Fruit fly (Drosophila melanogaster) whole organism, embryonic: ENCODE data around the gene MESR6.

ENCODE experiments used
- Adf1 ChIP-seq: fragments of 200-800 bp; sonication (Bioruptor generic); IDR thresholded peaks from 2 replicates; pipeline ENCODE4 v1.3.6; 2022; ENCODE audit warnings: missing biosample characterization, missing genetic modification characterization
- Awh ChIP-seq: fragments of 200-800 bp; sonication (Bioruptor generic); IDR thresholded peaks from 2 replicates; pipeline ENCODE4, ENCODE4 v1.3.6; 2022; ENCODE audit warnings: missing biosample characterization, missing genetic modification characterization
- Bteb2 ChIP-seq: fragments of 200-800 bp; sonication (Bioruptor generic); optimal IDR thresholded peaks from 2 replicates; lab custom pipeline; 2016; ENCODE audit warnings: missing biosample characterization, missing genetic modification characterization
- CG10366 ChIP-seq: fragments of 200-800 bp; sonication (Bioruptor generic); IDR thresholded peaks from 2 replicates; pipeline ENCODE4 v1.3.6; 2022; ENCODE audit warnings: missing biosample characterization, missing genetic modification characterization
- CG11504 ChIP-seq: fragments of 200-800 bp; sonication (Bioruptor generic); optimal IDR thresholded peaks from 3 replicates; lab custom pipeline; 2019; ENCODE audit warnings: missing biosample characterization, mild to moderate bottlenecking, missing genetic modification characterization, moderate library complexity
- CG12219 ChIP-seq: fragments of 200-800 bp; sonication (Bioruptor generic); optimal IDR thresholded peaks from 3 replicates; lab custom pipeline; 2018; ENCODE audit warnings: missing biosample characterization, mild to moderate bottlenecking, missing genetic modification characterization
- CG13624 ChIP-seq: fragments of 200-800 bp; sonication (Bioruptor generic); optimal IDR thresholded peaks from 2 replicates; lab custom pipeline; 2016; ENCODE audit warnings: missing biosample characterization, missing genetic modification characterization
- CG31365 ChIP-seq: fragments of 200-800 bp; sonication (Bioruptor generic); optimal IDR thresholded peaks from 2 replicates; lab custom pipeline; 2018; ENCODE audit warnings: missing biosample characterization, mild to moderate bottlenecking, missing genetic modification characterization
- CG31388 ChIP-seq: fragments of 200-800 bp; sonication (Bioruptor generic); optimal IDR thresholded peaks from 2 replicates; lab custom pipeline; 2016; ENCODE audit warnings: missing biosample characterization, missing genetic modification characterization
- CG3281 ChIP-seq: fragments of 200-800 bp; sonication (Bioruptor generic); optimal IDR thresholded peaks from 3 replicates; lab custom pipeline; 2017; ENCODE audit warnings: missing biosample characterization, mild to moderate bottlenecking, missing genetic modification characterization
- CG4617 ChIP-seq: fragments of 200-800 bp; sonication (Bioruptor generic); optimal IDR thresholded peaks from 3 replicates; lab custom pipeline; 2016; ENCODE audit warnings: missing biosample characterization, missing genetic modification characterization, borderline replicate concordance
- CG5245 ChIP-seq: fragments of 200-800 bp; sonication (Bioruptor generic); optimal IDR thresholded peaks from 3 replicates; lab custom pipeline; 2016; ENCODE audit warnings: missing biosample characterization, missing genetic modification characterization
- CG6683 ChIP-seq: fragments of 200-800 bp; sonication (Bioruptor generic); optimal IDR thresholded peaks from 2 replicates; lab custom pipeline; 2017; ENCODE audit warnings: missing biosample characterization, mild to moderate bottlenecking, missing genetic modification characterization, missing genetic modification reagents
- CG7928 ChIP-seq: fragments of 200-800 bp; sonication (Bioruptor generic); optimal IDR thresholded peaks from 2 replicates; lab custom pipeline; 2017; ENCODE audit warnings: missing biosample characterization, mild to moderate bottlenecking, missing genetic modification characterization
- CG7987 ChIP-seq: fragments of 200-800 bp; sonication (Bioruptor generic); optimal IDR thresholded peaks from 2 replicates; lab custom pipeline; 2018; ENCODE audit warnings: missing biosample characterization, mild to moderate bottlenecking, missing genetic modification characterization, moderate library complexity
- CG8290 ChIP-seq, 3 experiments: fragments of 200-800 bp; sonication (Bioruptor generic); optimal IDR thresholded peaks; 2 replicates each; lab custom pipeline; 2016 to 2019; ENCODE audit warnings: missing biosample characterization in 3 of 3, missing genetic modification characterization in 3 of 3, mild to moderate bottlenecking in 2 of 3, moderate library complexity in 1 of 3
- CG8359 ChIP-seq: fragments of 200-800 bp; sonication (Bioruptor generic); optimal IDR thresholded peaks from 2 replicates; lab custom pipeline; 2017; ENCODE audit warnings: missing biosample characterization, mild to moderate bottlenecking, missing genetic modification characterization, borderline replicate concordance
- Deaf1 ChIP-seq: fragments of 200-800 bp; optimal IDR thresholded peaks from 3 replicates; lab custom pipeline; 2019; ENCODE audit warnings: missing biosample characterization, mild to moderate bottlenecking, missing genetic modification characterization, moderate library complexity
- E2f2 ChIP-seq: fragments of 200-800 bp; sonication (Bioruptor generic); IDR thresholded peaks from 2 replicates; pipeline ENCODE4 v1.3.6; 2022; ENCODE audit warnings: missing biosample characterization, missing genetic modification characterization
- Ets65A ChIP-seq: fragments of 200-800 bp; sonication (Bioruptor generic); peaks from one replicate; lab custom pipeline; 2016; ENCODE audit warnings: missing biosample characterization, missing genetic modification characterization
- Fer1 ChIP-seq: fragments of 200-800 bp; sonication (Bioruptor generic); optimal IDR thresholded peaks from 2 replicates; lab custom pipeline; 2017; ENCODE audit warnings: missing biosample characterization, mild to moderate bottlenecking, missing genetic modification characterization
- HLHmδ ChIP-seq: fragments of 200-800 bp; sonication (Bioruptor generic); optimal IDR thresholded peaks from 2 replicates; lab custom pipeline; 2018; ENCODE audit warnings: missing biosample characterization, mild to moderate bottlenecking, missing genetic modification characterization, moderate library complexity
- Hey ChIP-seq: fragments of 200-800 bp; sonication (Bioruptor generic); optimal IDR thresholded peaks from 3 replicates; lab custom pipeline; 2018; ENCODE audit warnings: missing biosample characterization, mild to moderate bottlenecking, missing genetic modification characterization
- Hmr ChIP-seq: fragments of 200-800 bp; sonication (Bioruptor generic); optimal IDR thresholded peaks from 3 replicates; lab custom pipeline; 2017; ENCODE audit warnings: mild to moderate bottlenecking, missing biosample characterization, missing genetic modification reagents, missing genetic modification characterization
- Hr39 ChIP-seq: fragments of >200 bp; optimal IDR thresholded peaks from 2 replicates; lab custom pipeline; 2017
- Myb ChIP-seq: fragments of 200-800 bp; sonication (Bioruptor generic); optimal IDR thresholded peaks from 2 replicates; lab custom pipeline; 2016; ENCODE audit warnings: missing biosample characterization, missing genetic modification characterization
- NC2α ChIP-seq: fragments of 200-800 bp; sonication (Bioruptor generic); optimal IDR thresholded peaks from 2 replicates; lab custom pipeline; 2016; ENCODE audit warnings: missing biosample characterization, missing genetic modification characterization
- Ravus ChIP-seq: fragments of 200-800 bp; sonication (Bioruptor generic); IDR thresholded peaks from 2 replicates; pipeline ENCODE4 v1.3.6; 2022; ENCODE audit warnings: missing biosample characterization, missing genetic modification characterization
- bbx ChIP-seq: fragments of 200-800 bp; sonication (Bioruptor generic); IDR thresholded peaks from 2 replicates; pipeline ENCODE4 v1.3.6; 2022; ENCODE audit warnings: missing biosample characterization, missing genetic modification characterization; ENCODE audit not compliant: partially characterized antibody
- bcd ChIP-seq: fragments of 200-800 bp; sonication (Bioruptor generic); optimal IDR thresholded peaks from 2 replicates; lab custom pipeline; 2017; ENCODE audit warnings: missing biosample characterization, mild to moderate bottlenecking, missing genetic modification characterization
- bsh ChIP-seq, 2 experiments: fragments of 200-800 bp; sonication (Bioruptor generic); optimal IDR thresholded peaks; 2 replicates each; lab custom pipeline; 2017 to 2018; ENCODE audit warnings: mild to moderate bottlenecking in 2 of 2, missing biosample characterization in 2 of 2, missing genetic modification characterization in 2 of 2, moderate library complexity in 1 of 2
- btn ChIP-seq: fragments of 200-800 bp; sonication (Bioruptor generic); optimal IDR thresholded peaks from 2 replicates; lab custom pipeline; 2016; ENCODE audit warnings: missing biosample characterization, missing genetic modification characterization
- chinmo ChIP-seq: fragments of 200-800 bp; sonication (Bioruptor generic); IDR thresholded peaks from 4 replicates; pipeline ENCODE4 v1.3.6; 2022; ENCODE audit warnings: missing biosample characterization, missing genetic modification characterization; ENCODE audit not compliant: partially characterized antibody
- cwo ChIP-seq: fragments of 200-800 bp; sonication (Bioruptor generic); optimal IDR thresholded peaks from 3 replicates; lab custom pipeline; 2017; ENCODE audit warnings: missing biosample characterization, missing genetic modification characterization, mild to moderate bottlenecking, moderate library complexity, missing genetic modification reagents
- disco-r ChIP-seq: fragments of 200-800 bp; sonication (Bioruptor generic); optimal IDR thresholded peaks from 2 replicates; lab custom pipeline; 2016; ENCODE audit warnings: missing biosample characterization, missing genetic modification characterization
- emc ChIP-seq: fragments of 200-800 bp; sonication (Bioruptor generic); optimal IDR thresholded peaks from 2 replicates; lab custom pipeline; 2016; ENCODE audit warnings: missing biosample characterization, missing genetic modification characterization
- fd102C ChIP-seq: fragments of 200-800 bp; sonication (Bioruptor generic); optimal IDR thresholded peaks from 2 replicates; lab custom pipeline; 2018; ENCODE audit warnings: missing biosample characterization, mild to moderate bottlenecking, missing genetic modification characterization, moderate library complexity
- fru ChIP-seq: fragments of >200 bp; optimal IDR thresholded peaks from 2 replicates; lab custom pipeline; 2017
- gcm2 ChIP-seq: fragments of 200-800 bp; sonication (Bioruptor generic); optimal IDR thresholded peaks from 2 replicates; lab custom pipeline; 2016; ENCODE audit warnings: missing biosample characterization, missing genetic modification characterization
- gro ChIP-seq: fragments of 200-800 bp; sonication (Bioruptor generic); optimal IDR thresholded peaks from 2 replicates; lab custom pipeline; 2016; ENCODE audit warnings: missing biosample characterization, missing genetic modification characterization
- jigr1 ChIP-seq: fragments of 200-800 bp; sonication (Bioruptor generic); IDR thresholded peaks from 3 replicates; pipeline ENCODE4 v1.3.6; 2022; ENCODE audit warnings: missing biosample characterization, missing genetic modification characterization
- jing ChIP-seq: fragments of 200-800 bp; sonication (Bioruptor generic); optimal IDR thresholded peaks from 2 replicates; lab custom pipeline; 2018; ENCODE audit warnings: missing biosample characterization, mild to moderate bottlenecking, missing genetic modification characterization
- pita ChIP-seq: fragments of 200-800 bp; sonication (Bioruptor generic); optimal IDR thresholded peaks from 2 replicates; lab custom pipeline; 2017; ENCODE audit warnings: missing biosample characterization, mild to moderate bottlenecking, missing genetic modification characterization
- ro ChIP-seq: fragments of 200-800 bp; sonication (Bioruptor generic); IDR thresholded peaks from 2 replicates; pipeline ENCODE4 v1.3.6; 2022; ENCODE audit warnings: missing biosample characterization, missing genetic modification characterization
- run ChIP-seq: fragments of 200-800 bp; sonication (Bioruptor generic); optimal IDR thresholded peaks from 3 replicates; lab custom pipeline; 2018; ENCODE audit warnings: missing biosample characterization, mild to moderate bottlenecking, missing genetic modification characterization
- seq ChIP-seq: fragments of 200-800 bp; sonication (Bioruptor generic); IDR thresholded peaks from 2 replicates; pipeline ENCODE4 v1.3.6; 2022; ENCODE audit warnings: missing biosample characterization, missing genetic modification characterization
- tgo ChIP-seq: fragments of 200-800 bp; sonication (Bioruptor generic); IDR thresholded peaks from 3 replicates; pipeline ENCODE4 v1.3.6; 2022; ENCODE audit warnings: missing biosample characterization, missing genetic modification characterization
- tx ChIP-seq: fragments of 200-800 bp; sonication (Bioruptor generic); optimal IDR thresholded peaks from 2 replicates; lab custom pipeline; 2016; ENCODE audit warnings: missing biosample characterization, missing genetic modification characterization
- unc-4 ChIP-seq: fragments of 200-800 bp; sonication (Bioruptor generic); IDR thresholded peaks from 2 replicates; pipeline ENCODE4 v1.3.6; 2022; ENCODE audit warnings: missing biosample characterization, missing genetic modification characterization; ENCODE audit not compliant: partially characterized antibody
- unpg ChIP-seq: fragments of 200-800 bp; sonication (Bioruptor generic); optimal IDR thresholded peaks from 3 replicates; lab custom pipeline; 2018; ENCODE audit warnings: missing biosample characterization, mild to moderate bottlenecking, missing genetic modification characterization, moderate library complexity
- zen2 ChIP-seq: fragments of 200-800 bp; sonication (Bioruptor generic); IDR thresholded peaks from 3 replicates; pipeline ENCODE4 v1.3.6; 2022; ENCODE audit warnings: missing biosample characterization, missing genetic modification characterization; ENCODE audit not compliant: partially characterized antibody

Gene MESR6

DNA sequence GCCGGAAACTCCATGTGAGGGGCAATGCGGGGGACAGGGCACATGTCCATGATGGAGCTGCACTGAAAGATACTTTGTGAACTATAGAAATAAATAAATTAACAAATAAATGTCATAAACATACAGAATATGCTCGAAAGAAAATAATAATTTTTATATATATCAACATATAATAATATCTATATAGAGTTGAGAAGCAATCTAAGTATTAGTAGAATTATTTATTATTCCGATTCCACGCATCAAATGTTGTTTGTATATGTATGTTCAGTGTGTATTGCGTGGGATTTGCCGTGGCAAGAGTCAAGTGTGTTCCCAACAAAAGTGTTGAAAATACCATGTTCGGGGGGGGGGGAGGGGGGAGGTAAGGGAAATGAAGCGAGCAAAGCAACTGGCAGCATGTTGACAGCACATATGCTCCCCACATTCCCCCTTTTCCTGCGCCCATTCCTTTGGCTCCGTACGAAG is 35.6 kb upstream of the MESR6 start (continued):
- TF ChIP-seq seq = no peak
- TF ChIP-seq CG7987 (GFP tag; lab: Kevin White, UChicago) = no peak
- no peak for TF ChIP-seq CG8359 (GFP tag; lab: Kevin White, UChicago)
- no peak for TF ChIP-seq emc (GFP tag; lab: Kevin White, UChicago)
- no peak for TF ChIP-seq CG13624
- peak in 1 of 2 experiments; percentile 70 for TF ChIP-seq bsh (GFP tag; optimal IDR thresholded peaks at IDR 0.05; lab: Kevin White, UChicago)
- no peak for TF ChIP-seq jing (GFP tag; lab: Kevin White, UChicago)
- TF ChIP-seq E2f2 = peak; percentile 12; the same call in 1 of the 2 replicates
- no peak for TF ChIP-seq CG12219
- no peak for TF ChIP-seq tx (GFP tag; lab: Kevin White, UChicago)
- TF ChIP-seq fd102C (GFP tag; lab: Kevin White, UChicago) = no peak
- no peak for TF ChIP-seq Hey (tag; lab: Kevin White, UChicago)
- no peak for TF ChIP-seq jigr1
- TF ChIP-seq zen2 = no peak
- TF ChIP-seq ro (GFP tag; lab: Robert Waterston, UW) = no peak
- peak; percentile 88 for TF ChIP-seq CG11504 (tag; lab: Kevin White, UChicago)
- no peak for TF ChIP-seq CG10366 (GFP tag; lab: Robert Waterston, UW)
- TF ChIP-seq Adf1 (GFP tag; lab: Robert Waterston, UW) = no peak
- no peak for TF ChIP-seq NC2α
- no peak for TF ChIP-seq tgo (GFP tag; lab: Robert Waterston, UW)
- TF ChIP-seq CG4617 (GFP tag; lab: Kevin White, UChicago) = no peak
- TF ChIP-seq Hmr (GFP tag; lab: Kevin White, UChicago) = no peak
- no peak for TF ChIP-seq Ravus (GFP tag; lab: Robert Waterston, UW)
- no peak for TF ChIP-seq chinmo
- TF ChIP-seq CG6683 (GFP tag; lab: Kevin White, UChicago) = no peak
- no peak for TF ChIP-seq bbx (GFP tag; lab: Robert Waterston, UW)
- TF ChIP-seq Ets65A (GFP tag; lab: Kevin White, UChicago) = no peak
- TF ChIP-seq CG8290 (GFP tag; optimal IDR thresholded peaks at IDR 0.05; lab: Kevin White, UChicago) = no peak
- TF ChIP-seq CG8290 (tag; optimal IDR thresholded peaks at IDR 0.05; lab: Kevin White, UChicago) = no peak
- TF ChIP-seq bcd (GFP tag; lab: Kevin White, UChicago) = no peak
- no peak for TF ChIP-seq run
- no peak for TF ChIP-seq Hr39 (lab: Kevin White, UChicago)
- no peak for TF ChIP-seq disco-r (GFP tag; lab: Kevin White, UChicago)
- TF ChIP-seq gcm2 (GFP tag; lab: Kevin White, UChicago) = no peak
- TF ChIP-seq gro (GFP tag; lab: Kevin White, UChicago) = no peak
- TF ChIP-seq CG31388 (GFP tag; lab: Kevin White, UChicago) = no peak
- no peak for TF ChIP-seq CG31365
- no peak for TF ChIP-seq unc-4 (GFP tag; lab: Robert Waterston, UW)
- no peak for TF ChIP-seq cwo
- TF ChIP-seq Awh (GFP tag; lab: Robert Waterston, UW) = no peak
- TF ChIP-seq Bteb2 (GFP tag; lab: Kevin White, UChicago) = no peak
- no peak for TF ChIP-seq Myb (GFP tag; lab: Kevin White, UChicago)
- TF ChIP-seq CG5245 = no peak
- TF ChIP-seq unpg (GFP tag; lab: Kevin White, UChicago) = peak; percentile 39
- TF ChIP-seq Deaf1 (tag; lab: Kevin White, UChicago) = peak; percentile 2
- TF ChIP-seq CG7928 (GFP tag; lab: Kevin White, UChicago) = no peak
- no peak for TF ChIP-seq pita (GFP tag; lab: Kevin White, UChicago)
- no peak for TF ChIP-seq HLHmδ (GFP tag; lab: Kevin White, UChicago)
- no peak for TF ChIP-seq CG3281 (GFP tag; lab: Kevin White, UChicago)
- TF ChIP-seq btn (GFP tag; lab: Kevin White, UChicago) = no peak
- no peak for TF ChIP-seq fru
- TF ChIP-seq Fer1 (GFP tag; lab: Kevin White, UChicago) = no peak
